Worm (Caenorhabditis elegans) whole organism, midembryonic: ENCODE data around the gene mbf-1.

Experiments used
- T22C8.4 ChIP-seq: fragments of 200-800 bp; sonication (Bioruptor generic); IDR thresholded peaks from 2 replicates; pipeline ENCODE4 v1.3.6; 2022; ENCODE audit warnings: missing genetic modification characterization, missing compliant biosample characterization
- cog-1 ChIP-seq: sonication (generic microtip); optimal IDR thresholded peaks from 2 replicates; lab custom pipeline; 2016; ENCODE audit warnings: missing genetic modification characterization, missing compliant biosample characterization
- flt-1 ChIP-seq: fragments of 200-800 bp; sonication (Bioruptor generic); IDR thresholded peaks from 2 replicates; pipeline ENCODE4 v1.3.6; 2022; ENCODE audit warnings: missing genetic modification characterization, missing compliant biosample characterization
- med-1 ChIP-seq: sonication (generic microtip); optimal IDR thresholded peaks from 2 replicates; lab custom pipeline; 2017; ENCODE audit warnings: missing genetic modification characterization, mild to moderate bottlenecking, missing compliant biosample characterization, antibody characterized with exemption, missing genetic modification reagents; ENCODE audit not compliant: insufficient read depth
- tab-1 ChIP-seq: fragments of 200-800 bp; sonication (Bioruptor generic); IDR thresholded peaks from 2 replicates; pipeline ENCODE4 v1.3.6; 2022; ENCODE audit warnings: missing genetic modification characterization, missing compliant biosample characterization
- ztf-29 ChIP-seq: fragments of 200-800 bp; sonication (Bioruptor generic); IDR thresholded peaks from 2 replicates; pipeline ENCODE4 v1.3.6; 2022; ENCODE audit warnings: missing genetic modification reagents, missing genetic modification characterization, missing compliant biosample characterization

- TF ChIP-seq ztf-29 (GFP tag; lab: Robert Waterston, UW): no peak
- TF ChIP-seq med-1 (GFP tag; lab: Kevin White, UChicago): no peak
- no peak for TF ChIP-seq T22C8.4 (GFP tag; lab: Robert Waterston, UW)
- no peak for TF ChIP-seq tab-1 (GFP tag; lab: Robert Waterston, UW)
- TF ChIP-seq flt-1 (GFP tag; lab: Robert Waterston, UW): no peak
- no peak for TF ChIP-seq cog-1 (tag; lab: Kevin White, UChicago)
Observed at ce11 chrIV:11493899-11494298, 13.7 kb upstream of the mbf-1 start.
